Worm (Caenorhabditis elegans): ENCODE data around the gene rpl-2.

Gene rpl-2

ce11 chrV:20479013-20479739, at the start of gene rpl-2, which contains the start of gene calf-1:
TSS of gene rpl-2 (plus strand) at chrV:20479689.
TSS of gene calf-1 (minus strand) at chrV:20479089.
- TF ChIP-seq ztf-29 (GFP tag; IDR thresholded peaks at IDR 0.05) (no peak), tab-1 (GFP tag; IDR thresholded peaks at IDR 0.05) (no peak), klf-2 (GFP tag; conservative IDR thresholded peaks at IDR 0.05) (no peak), ztf-23 (GFP tag; IDR thresholded peaks at IDR 0.05) (no peak), ref-1 (GFP tag; conservative IDR thresholded peaks at IDR 0.05) (no peak), med-1 (GFP tag; optimal IDR thresholded peaks at IDR 0.05; ENCODE audit: insufficient read depth) (no peak), T22C8.4 (GFP tag; IDR thresholded peaks at IDR 0.05) (no peak), flt-1 (GFP tag; IDR thresholded peaks at IDR 0.05) (no peak), cog-1 (tag; optimal IDR thresholded peaks at IDR 0.05) (no peak)

ce11 chrV:20431390-20431789, 48.1 kb upstream of the rpl-2 start:
- TF ChIP-seq tab-1 (GFP tag; IDR thresholded peaks at IDR 0.05): 0 out of 2 replicates have a peak, but pooled peaks have one; percentile 37

ce11 chrV:20445898-20446297, 33.6 kb upstream of the rpl-2 start:
- TF ChIP-seq tab-1 (GFP tag; IDR thresholded peaks at IDR 0.05) (no peak), ztf-23 (GFP tag; IDR thresholded peaks at IDR 0.05) (no peak), flt-1 (GFP tag; IDR thresholded peaks at IDR 0.05) (no peak), ztf-29 (GFP tag; IDR thresholded peaks at IDR 0.05) (no peak), ref-1 (GFP tag; conservative IDR thresholded peaks at IDR 0.05) (no peak), klf-2 (GFP tag; conservative IDR thresholded peaks at IDR 0.05) (no peak), T22C8.4 (GFP tag; IDR thresholded peaks at IDR 0.05) (no peak), med-1 (GFP tag; optimal IDR thresholded peaks at IDR 0.05; ENCODE audit: insufficient read depth) (no peak), cog-1 (tag; optimal IDR thresholded peaks at IDR 0.05) (no peak)

DNA sequence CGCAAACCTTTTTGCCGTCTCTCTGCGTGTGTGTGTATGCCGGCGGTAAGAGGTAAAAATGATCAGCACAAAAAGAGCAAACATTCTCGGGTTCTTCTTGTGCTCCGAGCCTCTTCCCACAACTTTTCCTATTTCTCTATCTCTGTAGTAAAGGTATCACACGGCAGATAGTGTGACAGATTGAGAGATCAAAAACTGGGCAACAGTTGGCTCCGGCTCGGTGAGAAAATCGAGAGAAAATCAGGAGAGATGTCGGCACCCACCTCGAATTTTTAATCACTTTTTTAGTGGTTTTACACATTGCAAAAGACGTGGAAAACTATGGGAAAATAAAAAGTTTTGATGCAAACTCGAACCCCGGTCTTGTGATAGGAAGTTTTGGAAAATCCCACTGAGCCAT, 27.7 kb upstream of the rpl-2 start:
- TF ChIP-seq ztf-29 (GFP tag; IDR thresholded peaks at IDR 0.05) (no peak), med-1 (GFP tag; optimal IDR thresholded peaks at IDR 0.05; ENCODE audit: insufficient read depth) (no peak), flt-1 (GFP tag; IDR thresholded peaks at IDR 0.05) (no peak), ref-1 (GFP tag; conservative IDR thresholded peaks at IDR 0.05) (no peak), T22C8.4 (GFP tag; IDR thresholded peaks at IDR 0.05) (no peak), ztf-23 (GFP tag; IDR thresholded peaks at IDR 0.05) (no peak), klf-2 (GFP tag; conservative IDR thresholded peaks at IDR 0.05) (no peak), cog-1 (tag; optimal IDR thresholded peaks at IDR 0.05) (no peak), tab-1 (GFP tag; IDR thresholded peaks at IDR 0.05) (no peak)

DNA sequence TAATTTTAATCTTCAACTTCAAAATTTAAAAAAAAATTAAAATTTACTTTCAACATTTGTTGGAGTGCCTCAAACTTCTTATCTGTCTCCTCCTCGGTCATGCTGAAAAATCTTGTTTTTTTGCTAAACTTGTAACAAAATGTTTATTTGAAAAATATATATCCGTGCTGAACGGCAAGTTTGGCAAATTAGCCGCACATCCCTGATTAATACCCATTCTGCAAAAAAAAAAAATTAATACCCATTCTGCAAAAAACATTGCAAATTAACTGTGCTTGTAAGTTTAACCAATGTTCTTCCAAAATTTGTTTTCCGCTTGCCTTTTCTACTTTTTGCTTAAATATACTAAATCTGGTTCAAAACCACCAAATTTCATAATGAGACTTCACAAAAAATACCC, 26.4 kb upstream of the rpl-2 start, which contains the start of gene F48F5.6:
TSS of gene F48F5.6 (minus strand) at position 101 of the 400 bp plus-strand sequence.
- TF ChIP-seq med-1 (GFP tag; optimal IDR thresholded peaks at IDR 0.05; ENCODE audit: insufficient read depth) (no peak), T22C8.4 (GFP tag; IDR thresholded peaks at IDR 0.05) (no peak), ztf-29 (GFP tag; IDR thresholded peaks at IDR 0.05) (no peak), flt-1 (GFP tag; IDR thresholded peaks at IDR 0.05) (no peak), klf-2 (GFP tag; conservative IDR thresholded peaks at IDR 0.05) (no peak), ref-1 (GFP tag; conservative IDR thresholded peaks at IDR 0.05) (no peak), ztf-23 (GFP tag; IDR thresholded peaks at IDR 0.05) (no peak), cog-1 (tag; optimal IDR thresholded peaks at IDR 0.05) (no peak), tab-1 (GFP tag; IDR thresholded peaks at IDR 0.05) (no peak)

DNA sequence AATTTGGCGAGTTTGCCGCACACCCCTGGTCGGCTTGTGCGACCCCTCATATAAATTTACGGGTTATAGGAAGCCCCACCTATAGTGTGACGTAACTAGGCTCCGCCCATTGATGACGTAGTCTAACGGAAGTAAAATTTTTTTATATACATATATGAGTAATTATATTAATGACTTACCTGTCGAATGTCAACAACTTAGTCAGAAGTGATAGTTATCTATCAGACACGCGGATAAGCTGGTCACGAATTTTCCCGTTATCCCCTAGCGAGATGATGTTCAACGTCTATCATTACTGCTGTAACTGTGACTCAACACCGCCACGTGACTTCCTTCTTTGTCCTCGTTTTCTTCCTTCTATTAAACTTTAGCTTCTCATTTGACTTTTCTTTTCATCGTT, 25.7 kb upstream of the rpl-2 start, which contains the start of gene srd-70:
TSS of gene srd-70 (plus strand) at position 301 of the 400 bp plus-strand sequence.
- TF ChIP-seq cog-1 (tag; optimal IDR thresholded peaks at IDR 0.05): no peak
- no peak for TF ChIP-seq flt-1 (GFP tag; IDR thresholded peaks at IDR 0.05)
- TF ChIP-seq ztf-29 (GFP tag; IDR thresholded peaks at IDR 0.05): no peak
- no peak for TF ChIP-seq ztf-23 (GFP tag; IDR thresholded peaks at IDR 0.05)
- no peak for TF ChIP-seq T22C8.4 (GFP tag; IDR thresholded peaks at IDR 0.05)

DNA sequence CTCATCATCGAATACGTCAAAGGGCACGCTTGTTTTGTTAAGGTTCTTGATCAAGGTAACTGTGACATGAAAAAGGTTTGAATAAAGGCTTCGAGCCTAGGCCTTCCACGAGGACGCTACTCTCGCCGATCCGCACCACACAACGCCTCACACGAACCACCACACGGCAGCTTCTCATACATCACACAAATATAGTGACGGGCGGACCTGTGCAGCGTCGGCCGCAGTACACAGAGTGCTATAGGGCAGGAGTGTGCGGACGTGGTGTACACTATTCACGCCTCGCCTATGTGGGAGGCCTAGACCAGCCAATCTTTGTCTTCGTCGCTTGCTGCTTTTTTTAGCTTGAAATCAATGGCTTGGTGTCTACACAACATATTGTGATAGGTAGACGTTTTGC, 23.9 kb upstream of the rpl-2 start:
- TF ChIP-seq cog-1 (tag; optimal IDR thresholded peaks at IDR 0.05): no peak
- TF ChIP-seq T22C8.4 (GFP tag; IDR thresholded peaks at IDR 0.05): no peak
- TF ChIP-seq flt-1 (GFP tag; IDR thresholded peaks at IDR 0.05): no peak
- no peak for TF ChIP-seq ztf-23 (GFP tag; IDR thresholded peaks at IDR 0.05)
- no peak for TF ChIP-seq tab-1 (GFP tag; IDR thresholded peaks at IDR 0.05)
- no peak for TF ChIP-seq ref-1 (GFP tag; conservative IDR thresholded peaks at IDR 0.05)
- TF ChIP-seq klf-2 (GFP tag; conservative IDR thresholded peaks at IDR 0.05): no peak
- no peak for TF ChIP-seq med-1 (GFP tag; optimal IDR thresholded peaks at IDR 0.05; ENCODE audit: insufficient read depth)
- no peak for TF ChIP-seq ztf-29 (GFP tag; IDR thresholded peaks at IDR 0.05)

- TF ChIP-seq T22C8.4 (GFP tag; IDR thresholded peaks at IDR 0.05) (0 out of 2 replicates have a peak, but pooled peaks have one; percentile 31), ztf-23 (GFP tag; IDR thresholded peaks at IDR 0.05) (0 out of 2 replicates have a peak, but pooled peaks have one; percentile 30), ztf-29 (GFP tag; IDR thresholded peaks at IDR 0.05) (no peak)
These were observed 22.3 kb upstream of the rpl-2 start for ce11 chrV:20457155-20457554.

DNA sequence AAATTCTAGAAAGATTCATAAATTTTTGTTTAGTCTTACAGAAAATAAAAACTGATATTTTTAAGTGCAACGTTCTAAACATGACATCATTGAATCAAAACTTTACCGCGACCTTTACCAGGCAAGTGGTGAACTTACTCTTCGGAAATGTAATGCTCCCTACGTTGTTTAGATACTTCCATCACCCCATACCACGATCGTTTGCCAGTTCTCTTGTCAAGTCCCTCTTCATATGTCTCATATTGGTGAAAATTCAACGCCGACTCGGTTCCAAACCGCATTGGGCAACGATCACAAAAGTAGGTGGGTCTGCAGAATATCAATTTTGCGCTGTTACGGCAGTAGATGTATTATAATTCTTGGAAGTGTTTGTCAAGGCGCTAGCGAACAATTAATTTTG, 18.7 kb upstream of the rpl-2 start, which contains the start of gene B0250.18:
TSS of gene B0250.18 (minus strand) at position 101 of the 400 bp plus-strand sequence.
- TF ChIP-seq ztf-29 (GFP tag; IDR thresholded peaks at IDR 0.05): no peak
- TF ChIP-seq cog-1 (tag; optimal IDR thresholded peaks at IDR 0.05): no peak
- no peak for TF ChIP-seq ref-1 (GFP tag; conservative IDR thresholded peaks at IDR 0.05)
- TF ChIP-seq klf-2 (GFP tag; conservative IDR thresholded peaks at IDR 0.05): no peak

ce11 chrV:20464778-20465177, 14.7 kb upstream of the rpl-2 start:
- TF ChIP-seq ztf-23 (GFP tag; IDR thresholded peaks at IDR 0.05): no peak
- peak; percentile 61 for TF ChIP-seq T22C8.4 (GFP tag; IDR thresholded peaks at IDR 0.05)
